Fruit fly (Drosophila melanogaster) whole organism, embryonic: ENCODE results near the gene P58IPK.
A peak's percentile ranks its signal among the peaks of the same experiment; 100 is the strongest.

Source experiments
- Abd-B ChIP-seq: fragments of 200-800 bp; sonication (Bioruptor generic); optimal IDR thresholded peaks from 2 replicates; lab custom pipeline; 2018; ENCODE audit warnings: missing biosample characterization, mild to moderate bottlenecking, missing genetic modification characterization, moderate library complexity
- Aef1 ChIP-seq: fragments of 200-800 bp; sonication (Bioruptor generic); IDR thresholded peaks from 3 replicates; pipeline ENCODE4 v1.3.6; 2022; ENCODE audit warnings: missing biosample characterization, missing genetic modification characterization
- Blimp-1 ChIP-seq: fragments of 200-800 bp; sonication (Bioruptor generic); optimal IDR thresholded peaks from 3 replicates; lab custom pipeline; 2018; ENCODE audit warnings: missing biosample characterization, missing genetic modification characterization, mild to moderate bottlenecking, moderate library complexity, missing genetic modification reagents
- BtbVII ChIP-seq: fragments of 200-800 bp; sonication (Bioruptor generic); optimal IDR thresholded peaks from 3 replicates; lab custom pipeline; 2017; ENCODE audit warnings: missing biosample characterization, mild to moderate bottlenecking, missing genetic modification characterization
- CG11696 ChIP-seq: fragments of 200-800 bp; sonication (Bioruptor generic); IDR thresholded peaks from 2 replicates; pipeline ENCODE4 v1.3.6; 2022; ENCODE audit warnings: missing biosample characterization, missing genetic modification characterization
- CG14860 ChIP-seq: fragments of 200-800 bp; sonication (Bioruptor generic); IDR thresholded peaks from 3 replicates; pipeline ENCODE4 v1.3.6; 2022; ENCODE audit warnings: missing biosample characterization, missing genetic modification characterization; ENCODE audit not compliant: partially characterized antibody
- CG15011 ChIP-seq: fragments of 200-800 bp; sonication (Bioruptor generic); optimal IDR thresholded peaks from 3 replicates; lab custom pipeline; 2018; ENCODE audit warnings: missing biosample characterization, mild to moderate bottlenecking, missing genetic modification characterization
- CG15479 ChIP-seq: fragments of 200-800 bp; sonication (Bioruptor generic); optimal IDR thresholded peaks from 3 replicates; lab custom pipeline; 2019; ENCODE audit warnings: missing biosample characterization, mild to moderate bottlenecking, missing genetic modification characterization, moderate library complexity
- CG15696 ChIP-seq: fragments of 200-800 bp; sonication (Bioruptor generic); optimal IDR thresholded peaks from 2 replicates; lab custom pipeline; 2019; ENCODE audit warnings: missing biosample characterization, mild to moderate bottlenecking, missing genetic modification characterization, moderate library complexity
- CG2678 ChIP-seq: fragments of 200-800 bp; sonication (Bioruptor generic); optimal IDR thresholded peaks from 3 replicates; lab custom pipeline; 2019; ENCODE audit warnings: missing biosample characterization, mild to moderate bottlenecking, missing genetic modification characterization, moderate library complexity
- CG30431 ChIP-seq: fragments of 200-800 bp; sonication (Bioruptor generic); optimal IDR thresholded peaks from 2 replicates; lab custom pipeline; 2017; ENCODE audit warnings: missing biosample characterization, missing genetic modification characterization
- CG33213 ChIP-seq: fragments of 200-800 bp; sonication (Bioruptor generic); optimal IDR thresholded peaks from 3 replicates; lab custom pipeline; 2016; ENCODE audit warnings: missing biosample characterization, missing genetic modification characterization
- CG7786 ChIP-seq: fragments of 200-800 bp; sonication (Bioruptor generic); optimal IDR thresholded peaks from 2 replicates; lab custom pipeline; 2016; ENCODE audit warnings: missing biosample characterization, missing genetic modification characterization
- CG7839 ChIP-seq: fragments of 200-800 bp; sonication (Bioruptor generic); optimal IDR thresholded peaks from 3 replicates; lab custom pipeline; 2018; ENCODE audit warnings: missing biosample characterization, mild to moderate bottlenecking, missing genetic modification characterization, moderate library complexity
- CG8281 ChIP-seq: fragments of 200-800 bp; sonication (Bioruptor generic); optimal IDR thresholded peaks from 2 replicates; lab custom pipeline; 2018; ENCODE audit warnings: missing biosample characterization, mild to moderate bottlenecking, missing genetic modification characterization, moderate library complexity
- CG9215 ChIP-seq: fragments of 200-800 bp; sonication (Bioruptor generic); IDR thresholded peaks from 2 replicates; pipeline ENCODE4 v1.3.6; 2022; ENCODE audit warnings: missing biosample characterization, missing genetic modification characterization
- CG9797 ChIP-seq: fragments of 200-800 bp; sonication (Bioruptor generic); optimal IDR thresholded peaks from 3 replicates; lab custom pipeline; 2018; ENCODE audit warnings: missing biosample characterization, mild to moderate bottlenecking, missing genetic modification characterization
- CG9932 ChIP-seq: fragments of 200-800 bp; sonication (Bioruptor generic); IDR thresholded peaks from 2 replicates; pipeline ENCODE4 v1.3.6; 2022; ENCODE audit warnings: missing biosample characterization, missing genetic modification characterization
- Dad ChIP-seq: fragments of 200-800 bp; sonication (Bioruptor generic); optimal IDR thresholded peaks from 3 replicates; lab custom pipeline; 2016; ENCODE audit warnings: missing biosample characterization, missing genetic modification characterization
- Dbx ChIP-seq: fragments of 200-800 bp; sonication (Bioruptor generic); IDR thresholded peaks from 3 replicates; pipeline ENCODE4 v1.3.6; 2022; ENCODE audit warnings: missing biosample characterization, missing genetic modification characterization
- Dll ChIP-seq: fragments of 200-800 bp; sonication (Bioruptor generic); IDR thresholded peaks from 4 replicates; pipeline ENCODE4 v1.3.6; 2022; ENCODE audit warnings: missing biosample characterization, missing genetic modification characterization; ENCODE audit not compliant: partially characterized antibody
- Fer3 ChIP-seq: fragments of 200-800 bp; sonication (Bioruptor generic); optimal IDR thresholded peaks from 2 replicates; lab custom pipeline; 2018; ENCODE audit warnings: missing biosample characterization, mild to moderate bottlenecking, missing genetic modification characterization, moderate library complexity
- H15 ChIP-seq: fragments of 200-800 bp; sonication (Bioruptor generic); IDR thresholded peaks from 3 replicates; pipeline ENCODE4 v1.3.6; 2022; ENCODE audit warnings: missing biosample characterization, missing genetic modification characterization
- HmgD ChIP-seq: fragments of 200-800 bp; sonication (Bioruptor generic); optimal IDR thresholded peaks from 3 replicates; lab custom pipeline; 2016; ENCODE audit warnings: missing biosample characterization, missing genetic modification characterization
- Ssrp ChIP-seq: fragments of 200-800 bp; sonication (Bioruptor generic); optimal IDR thresholded peaks from 2 replicates; lab custom pipeline; 2018; ENCODE audit warnings: missing biosample characterization, mild to moderate bottlenecking, missing genetic modification characterization, moderate library complexity
- ash1 ChIP-seq: fragments of 200-800 bp; sonication (Bioruptor generic); optimal IDR thresholded peaks from 2 replicates; lab custom pipeline; 2018; ENCODE audit warnings: missing biosample characterization, mild to moderate bottlenecking, missing genetic modification characterization
- az2 ChIP-seq: fragments of 200-800 bp; sonication (Bioruptor generic); optimal IDR thresholded peaks from 3 replicates; lab custom pipeline; 2016; ENCODE audit warnings: missing biosample characterization, missing genetic modification characterization
- bcd ChIP-seq: fragments of 200-800 bp; sonication (Bioruptor generic); optimal IDR thresholded peaks from 2 replicates; lab custom pipeline; 2017; ENCODE audit warnings: missing biosample characterization, mild to moderate bottlenecking, missing genetic modification characterization
- cato ChIP-seq: fragments of 200-800 bp; sonication (Bioruptor generic); optimal IDR thresholded peaks from 2 replicates; lab custom pipeline; 2016; ENCODE audit warnings: missing biosample characterization, missing genetic modification characterization, borderline replicate concordance
- dm ChIP-seq: fragments of 200-800 bp; sonication (Bioruptor generic); optimal IDR thresholded peaks from 3 replicates; lab custom pipeline; 2016; ENCODE audit warnings: missing biosample characterization, missing genetic modification characterization
- dmrt99B ChIP-seq: fragments of 200-800 bp; sonication (Bioruptor generic); optimal IDR thresholded peaks from 2 replicates; lab custom pipeline; 2018; ENCODE audit warnings: missing biosample characterization, mild to moderate bottlenecking, missing genetic modification characterization, moderate library complexity
- eve ChIP-seq, 2 experiments: fragments of >200 bp; optimal IDR thresholded peaks; 2 replicates each; lab custom pipeline; 2017; ENCODE audit warnings: missing biosample characterization in 2 of 2, missing genetic modification characterization in 2 of 2
- hbn ChIP-seq: fragments of 200-800 bp; sonication (Bioruptor generic); IDR thresholded peaks from 2 replicates; pipeline ENCODE4 v1.3.6; 2022; ENCODE audit warnings: missing biosample characterization, missing genetic modification characterization; ENCODE audit not compliant: partially characterized antibody
- ind ChIP-seq: fragments of 200-800 bp; sonication (Bioruptor generic); optimal IDR thresholded peaks from 3 replicates; lab custom pipeline; 2016; ENCODE audit warnings: missing biosample characterization, missing genetic modification characterization
- psq ChIP-seq: fragments of 200-800 bp; sonication (Bioruptor generic); optimal IDR thresholded peaks from 2 replicates; lab custom pipeline; 2017; ENCODE audit warnings: missing biosample characterization, missing genetic modification characterization
- row ChIP-seq: fragments of 200-800 bp; sonication (Bioruptor generic); IDR thresholded peaks from 3 replicates; pipeline ENCODE4 v1.3.6; 2022; ENCODE audit warnings: missing biosample characterization, missing genetic modification characterization
- salm ChIP-seq: fragments of 200-800 bp; sonication (Bioruptor generic); optimal IDR thresholded peaks from 2 replicates; lab custom pipeline; 2018; ENCODE audit warnings: missing biosample characterization, mild to moderate bottlenecking, missing genetic modification characterization
- scrt ChIP-seq: fragments of 200-800 bp; sonication (Bioruptor generic); optimal IDR thresholded peaks from 2 replicates; lab custom pipeline; 2018; ENCODE audit warnings: missing biosample characterization, mild to moderate bottlenecking, missing genetic modification characterization, moderate library complexity
- slbo ChIP-seq: fragments of 200-800 bp; sonication (Bioruptor generic); IDR thresholded peaks from 2 replicates; pipeline ENCODE4 v1.3.6; 2022; ENCODE audit warnings: missing biosample characterization, missing genetic modification characterization
- tio ChIP-seq: fragments of 200-800 bp; sonication (Bioruptor generic); optimal IDR thresholded peaks from 2 replicates; lab custom pipeline; 2017; ENCODE audit warnings: missing biosample characterization, missing genetic modification characterization, inconsistent platforms
- trem ChIP-seq: fragments of 200-800 bp; optimal IDR thresholded peaks from 3 replicates; lab custom pipeline; 2019; ENCODE audit warnings: missing biosample characterization, mild to moderate bottlenecking, missing genetic modification characterization, moderate library complexity
- vnd ChIP-seq: fragments of 200-800 bp; sonication (Bioruptor generic); IDR thresholded peaks from 3 replicates; pipeline ENCODE4 v1.3.6; 2022; ENCODE audit warnings: missing biosample characterization, missing genetic modification characterization; ENCODE audit not compliant: partially characterized antibody
- zfh1 ChIP-seq: fragments of 200-800 bp; sonication (Bioruptor generic); IDR thresholded peaks from 3 replicates; pipeline ENCODE4 v1.3.6; 2022; ENCODE audit warnings: missing biosample characterization, missing genetic modification characterization

The P58IPK gene

dm6 chr3R:9550265-9551012, 36.3 kb upstream of the P58IPK start (continued):
- TF ChIP-seq hbn (GFP tag; lab: Robert Waterston, UW) (no peak), Dbx (GFP tag; lab: Robert Waterston, UW) (no peak), CG15011 (no peak), BtbVII (no peak), Dll (no peak), scrt (GFP tag; lab: Kevin White, UChicago) (no peak), Fer3 (tag; lab: Kevin White, UChicago) (no peak), Abd-B (GFP tag; lab: Kevin White, UChicago) (no peak), trem (tag; lab: Kevin White, UChicago) (peak; percentile 7), CG7786 (GFP tag; lab: Kevin White, UChicago) (no peak), CG15479 (GFP tag; lab: Kevin White, UChicago) (peak; percentile 41), slbo (no peak), ind (GFP tag; lab: Kevin White, UChicago) (no peak), eve (GFP tag; optimal IDR thresholded peaks at IDR 0.05; lab: Kevin White, UChicago) (no peak), Aef1 (GFP tag; lab: Robert Waterston, UW) (no peak), row (GFP tag; lab: Robert Waterston, UW) (no peak), az2 (GFP tag; lab: Kevin White, UChicago) (no peak), dmrt99B (peak; percentile 1), cato (GFP tag; lab: Kevin White, UChicago) (no peak), ash1 (GFP tag; lab: Kevin White, UChicago) (peak; percentile 37), H15 (GFP tag; lab: Robert Waterston, UW) (no peak), Ssrp (tag; lab: Kevin White, UChicago) (no peak), Dad (GFP tag; lab: Kevin White, UChicago) (no peak), zfh1 (GFP tag; lab: Robert Waterston, UW) (no peak), CG11696 (GFP tag; lab: Robert Waterston, UW) (no peak), psq (GFP tag; lab: Kevin White, UChicago) (no peak), CG33213 (no peak), CG9797 (GFP tag; lab: Kevin White, UChicago) (no peak), tio (no peak), CG2678 (tag; lab: Kevin White, UChicago) (peak; percentile 13), CG9215 (GFP tag; lab: Robert Waterston, UW) (no peak), CG7839 (no peak), CG8281 (tag; lab: Kevin White, UChicago) (no peak), CG15696 (tag; lab: Kevin White, UChicago) (peak; percentile 22), dm (GFP tag; lab: Kevin White, UChicago) (no peak), salm (no peak), CG9932 (no peak), bcd (GFP tag; lab: Kevin White, UChicago) (no peak), vnd (GFP tag; lab: Robert Waterston, UW) (no peak), Blimp-1 (GFP tag; lab: Kevin White, UChicago) (peak; percentile 8), HmgD (GFP tag; lab: Kevin White, UChicago) (no peak), CG30431 (no peak), CG14860 (GFP tag; lab: Robert Waterston, UW) (no peak)
